Fruit fly (Drosophila melanogaster): ENCODE data around the gene CG8034.

Gene CG8034

dm6 chrX:19285441-19285840 lies 12.5 kb downstream of the CG8034 start:
- TF ChIP-seq CG17801 (GFP tag; optimal IDR thresholded peaks at IDR 0.05; ENCODE audit: partially characterized antibody): no peak

DNA sequence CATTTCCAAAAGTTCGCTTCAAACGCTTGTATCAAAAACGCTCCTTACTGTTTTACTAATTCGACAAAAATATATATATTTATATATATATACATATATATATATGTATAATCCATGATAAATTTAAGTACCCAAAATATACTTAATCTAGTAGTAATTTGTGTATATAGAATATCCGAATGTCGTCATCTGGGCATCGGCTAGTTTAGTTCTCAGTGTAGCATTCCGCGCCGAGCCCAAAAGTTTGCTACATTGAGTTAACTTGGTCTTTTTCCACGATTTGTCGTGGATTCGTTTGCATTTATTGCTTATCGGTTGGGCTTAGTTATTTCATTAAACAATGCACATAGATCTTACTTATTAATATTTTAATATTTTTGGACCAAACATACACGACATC lies 16.7 kb downstream of the CG8034 start:
- TF ChIP-seq CG17801 (GFP tag; optimal IDR thresholded peaks at IDR 0.05; ENCODE audit: partially characterized antibody): no peak

dm6 chrX:19280685-19281084 lies 17.3 kb downstream of the CG8034 start:
- no peak for TF ChIP-seq CG17801 (GFP tag; optimal IDR thresholded peaks at IDR 0.05; ENCODE audit: partially characterized antibody)

dm6 chrX:19280249-19280648 lies 17.7 kb downstream of the CG8034 start, which contains the start of gene CG8028:
Gene CG8028, minus strand, starts transcription at chrX:19280349.
- no peak for TF ChIP-seq CG17801 (GFP tag; optimal IDR thresholded peaks at IDR 0.05; ENCODE audit: partially characterized antibody)

dm6 chrX:19278395-19278794 lies 19.6 kb downstream of the CG8034 start:
- no peak for TF ChIP-seq CG17801 (GFP tag; optimal IDR thresholded peaks at IDR 0.05; ENCODE audit: partially characterized antibody)

DNA sequence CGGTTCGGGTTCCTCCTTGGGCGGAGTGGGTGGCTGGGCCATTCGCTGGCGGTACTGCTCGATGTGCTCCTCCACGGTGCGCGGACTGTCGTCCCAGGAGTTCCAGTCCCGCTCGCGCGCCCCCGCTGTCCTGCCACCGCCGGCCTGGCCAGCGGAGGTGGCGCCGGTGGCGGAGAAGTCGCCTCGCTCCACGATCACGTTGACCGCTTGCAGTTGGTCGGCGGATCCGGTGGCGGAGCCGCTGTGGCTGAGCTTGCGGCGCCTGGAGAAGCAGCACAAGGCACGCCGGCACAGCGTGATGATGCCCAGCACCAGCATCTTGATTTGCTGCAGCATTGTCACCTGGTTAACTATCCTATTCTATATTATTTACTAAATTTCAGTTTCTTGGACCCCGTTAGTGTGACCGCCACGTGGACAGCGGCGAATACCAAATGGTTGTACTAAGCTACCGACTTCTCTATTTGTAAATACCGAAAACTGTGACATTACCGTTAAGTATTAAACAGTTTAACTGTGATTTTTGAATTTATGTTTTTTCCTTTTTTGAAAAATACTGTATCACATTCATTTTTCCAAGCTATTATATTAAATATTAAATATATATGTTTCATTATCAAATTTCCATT lies 21.4 kb downstream of the CG8034 start, which contains the start of the genes CG32537 and CG32536:
TSS of gene CG32537 (minus strand) at position 51 of the 629 bp plus-strand sequence.
TSS of gene CG32536 (minus strand) at position 410 of the 629 bp plus-strand sequence.
- no peak for TF ChIP-seq CG17801 (GFP tag; optimal IDR thresholded peaks at IDR 0.05; ENCODE audit: partially characterized antibody)

dm6 chrX:19268484-19269068 lies 29.4 kb downstream of the CG8034 start, which contains the start of gene CG8010:
Gene CG8010, minus strand, starts transcription at chrX:19268896.
- peak; percentile 78 for TF ChIP-seq CG17801 (GFP tag; optimal IDR thresholded peaks at IDR 0.05; ENCODE audit: partially characterized antibody)

DNA sequence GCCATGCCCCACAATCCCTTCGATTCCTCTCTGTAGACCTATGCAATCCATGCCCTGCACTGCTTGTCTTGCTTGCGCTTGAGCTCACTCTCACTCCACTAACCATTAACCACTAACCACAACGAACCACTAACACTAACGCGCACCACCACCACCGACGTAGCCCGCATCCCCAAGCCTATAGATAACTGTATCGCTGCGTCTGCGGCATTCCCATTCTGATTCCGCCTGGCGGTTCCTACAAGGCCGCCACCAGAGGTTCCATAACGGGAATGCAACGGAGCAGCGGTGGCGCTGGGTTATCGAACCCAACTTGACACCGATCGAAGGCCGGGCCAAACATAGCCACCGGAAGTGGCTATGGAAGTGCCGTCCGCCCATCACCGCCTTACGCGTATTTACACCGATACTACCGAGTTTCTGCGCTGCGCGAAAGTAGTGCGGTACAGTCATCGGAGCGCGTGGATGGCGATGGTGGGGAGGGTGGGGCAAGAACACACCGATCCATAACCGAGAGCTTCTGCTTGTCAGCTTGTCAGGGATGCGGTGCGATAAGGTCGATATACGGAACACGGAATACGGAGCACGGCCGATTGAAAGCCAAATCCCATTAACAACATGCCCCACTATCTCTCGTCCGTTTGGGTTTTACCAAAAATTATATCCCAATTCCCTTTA lies 32.0 kb downstream of the CG8034 start:
- no peak for TF ChIP-seq CG17801 (GFP tag; optimal IDR thresholded peaks at IDR 0.05; ENCODE audit: partially characterized antibody)

DNA sequence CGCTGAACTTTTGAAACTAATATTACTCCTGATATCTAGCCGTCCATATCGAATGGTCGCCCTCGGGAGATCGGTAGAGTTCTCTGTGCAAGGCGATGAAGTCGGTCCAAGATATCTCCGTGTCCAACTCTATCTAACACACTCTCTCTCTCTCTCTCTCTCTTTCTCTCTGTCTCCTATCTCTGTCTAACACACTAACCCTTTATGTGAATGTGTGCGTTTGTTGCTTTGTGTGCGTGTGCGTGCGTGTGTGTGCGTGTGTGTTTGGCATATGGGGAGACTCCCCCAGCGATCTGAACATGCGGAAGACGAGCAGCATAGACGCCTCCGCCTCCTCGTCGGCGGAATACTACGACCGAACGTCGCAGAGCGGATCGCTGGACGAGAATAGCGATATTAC lies 33.6 kb downstream of the CG8034 start:
- TF ChIP-seq CG17801 (GFP tag; optimal IDR thresholded peaks at IDR 0.05; ENCODE audit: partially characterized antibody): no peak

DNA sequence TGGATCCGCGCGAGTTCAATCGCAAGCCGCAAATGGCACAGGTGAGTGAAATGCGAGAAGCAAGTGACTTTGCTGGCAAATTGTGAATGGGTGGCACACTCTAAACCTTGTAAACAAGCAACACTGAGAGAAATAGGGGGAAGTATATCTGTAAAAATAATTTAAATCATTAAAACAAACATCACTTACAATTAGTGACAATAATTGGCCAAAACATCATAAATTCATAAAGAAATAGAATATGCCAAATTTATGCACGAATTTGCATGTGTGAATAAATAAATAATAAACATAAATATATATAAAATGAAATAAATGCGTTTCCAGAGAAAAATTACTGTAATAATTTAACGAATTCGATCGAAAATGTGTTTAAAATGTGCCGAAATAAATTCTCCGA lies 35.4 kb downstream of the CG8034 start:
- peak; percentile 49 for TF ChIP-seq CG17801 (GFP tag; optimal IDR thresholded peaks at IDR 0.05; ENCODE audit: partially characterized antibody)

DNA sequence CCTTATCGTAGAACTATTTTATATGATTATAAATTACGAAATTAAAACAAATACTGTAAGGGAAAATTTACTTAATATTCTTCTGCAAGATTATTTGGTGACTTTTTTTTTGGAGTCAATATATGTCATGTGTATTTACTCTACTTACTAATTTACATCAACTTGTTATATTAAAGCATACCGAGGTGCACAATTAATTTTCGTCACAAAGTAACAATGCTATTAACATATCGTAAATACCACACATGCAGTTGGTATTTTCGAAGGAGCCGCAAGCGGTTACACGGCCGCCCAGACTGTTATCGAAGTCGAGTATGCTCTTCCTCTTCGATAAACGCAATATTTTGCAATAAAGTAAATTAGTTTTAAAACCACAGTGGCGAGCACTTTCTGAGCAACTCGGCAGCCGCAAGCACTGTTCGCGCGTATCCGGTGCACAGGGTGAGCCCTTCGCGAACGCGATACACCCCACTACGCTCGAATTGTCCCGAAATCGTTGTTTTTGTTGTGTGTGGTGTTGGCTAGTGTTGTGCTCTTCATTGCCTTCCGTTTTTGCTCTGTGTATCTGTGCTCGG lies 36.3 kb downstream of the CG8034 start, which contains the start of gene Vav:
TSS of gene Vav (plus strand) at position 293 of the 575 bp plus-strand sequence.
- peak; percentile 38 for TF ChIP-seq CG17801 (GFP tag; optimal IDR thresholded peaks at IDR 0.05; ENCODE audit: partially characterized antibody)

DNA sequence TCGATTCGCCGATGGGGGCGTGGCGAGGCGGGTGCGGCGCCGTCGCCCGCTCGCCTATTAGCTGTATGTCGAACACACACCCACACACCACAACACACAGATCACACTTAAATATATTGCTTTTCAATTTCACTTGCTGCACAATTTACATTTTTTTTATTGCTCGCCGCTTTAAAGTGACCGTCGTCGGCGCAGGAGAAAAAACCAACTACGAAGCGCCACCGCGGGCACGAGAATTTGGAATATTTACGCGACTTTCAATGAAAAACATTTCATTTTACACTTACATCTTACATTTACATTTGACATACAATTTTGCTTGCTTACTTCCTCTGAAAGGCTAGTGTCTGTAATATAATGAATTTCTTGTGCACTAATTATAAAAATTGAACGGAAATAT lies 36.9 kb downstream of the CG8034 start, which contains the start of gene rictor:
TSS of gene rictor (minus strand) at position 170 of the 400 bp plus-strand sequence.
- TF ChIP-seq CG17801 (GFP tag; optimal IDR thresholded peaks at IDR 0.05; ENCODE audit: partially characterized antibody): no peak

DNA sequence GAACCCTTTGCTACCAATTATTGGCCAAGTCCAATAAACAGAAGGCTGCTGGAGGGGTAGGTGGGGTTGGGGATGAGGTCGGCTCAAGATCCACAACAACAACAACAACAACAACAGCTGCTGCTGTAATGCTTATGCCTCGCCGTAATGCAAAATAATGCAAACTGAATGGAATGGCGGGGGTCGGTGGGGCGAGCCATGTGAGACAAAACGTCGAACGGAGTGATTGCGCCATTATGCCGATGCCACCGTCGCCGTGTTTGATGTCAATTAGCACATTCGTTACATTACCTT lies 37.3 kb downstream of the CG8034 start:
- no peak for TF ChIP-seq CG17801 (GFP tag; optimal IDR thresholded peaks at IDR 0.05; ENCODE audit: partially characterized antibody)

- TF ChIP-seq CG17801 (GFP tag; optimal IDR thresholded peaks at IDR 0.05; ENCODE audit: partially characterized antibody): no peak
Measured at dm6 chrX:19259802-19260695, 37.9 kb downstream of the CG8034 start.

dm6 chrX:19250151-19250550 lies 47.8 kb downstream of the CG8034 start:
- TF ChIP-seq CG17801 (GFP tag; optimal IDR thresholded peaks at IDR 0.05; ENCODE audit: partially characterized antibody): no peak

All from ovary, adult (tissue).